Fruit fly (Drosophila melanogaster): ENCODE results near the gene IntS4.

The IntS4 gene

DNA sequence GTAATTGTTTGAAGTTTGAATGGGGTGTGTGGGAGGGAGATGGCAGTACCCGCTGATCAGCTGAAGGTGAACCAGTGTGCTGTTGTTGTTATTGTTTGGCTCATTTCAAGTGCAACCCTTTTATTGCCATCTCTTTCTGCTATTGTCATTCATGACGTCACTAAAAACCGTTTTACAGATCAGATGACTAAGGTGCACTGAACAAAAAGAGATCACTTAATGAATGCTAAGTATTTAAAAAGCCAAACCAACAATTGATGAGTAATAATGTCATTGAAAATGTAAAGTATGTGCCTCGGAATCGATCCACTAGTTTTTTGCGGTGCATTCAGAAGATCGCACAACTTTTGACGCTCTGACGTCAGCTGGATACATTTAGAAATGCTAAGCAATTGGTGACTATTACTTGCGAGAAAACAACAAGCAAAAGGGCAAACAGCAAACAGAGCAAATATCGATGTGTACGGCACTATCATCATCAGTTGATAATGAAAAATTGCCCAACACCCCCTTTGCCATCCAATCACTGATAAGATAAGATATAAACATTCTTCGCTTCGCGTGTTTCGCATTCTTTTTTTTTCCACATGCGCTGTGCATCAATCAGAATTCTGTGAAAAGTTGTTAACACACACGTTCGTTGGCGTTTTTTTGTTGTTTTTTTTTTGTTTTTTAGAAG is 16.2 kb upstream of the IntS4 start:
- no peak for TF ChIP-seq Myc (optimal IDR thresholded peaks at IDR 0.05)
- no peak for TF ChIP-seq ttk (optimal IDR thresholded peaks at IDR 0.05)
- no peak for TF ChIP-seq insv (optimal IDR thresholded peaks at IDR 0.05)
- no peak for TF ChIP-seq h (optimal IDR thresholded peaks at IDR 0.05)
- TF ChIP-seq Sin3A (optimal IDR thresholded peaks at IDR 0.05) = no peak

dm6 chrX:8573744-8574484 is 15.3 kb upstream of the IntS4 start, which contains the start of gene CG12065:
Gene CG12065 (plus strand): TSS chrX:8574306.
- TF ChIP-seq insv (optimal IDR thresholded peaks at IDR 0.05) = no peak
- no peak for TF ChIP-seq ttk (optimal IDR thresholded peaks at IDR 0.05)
- TF ChIP-seq Sin3A (optimal IDR thresholded peaks at IDR 0.05) = no peak
- TF ChIP-seq psq (optimal IDR thresholded peaks at IDR 0.05) = no peak
- no peak for TF ChIP-seq h (optimal IDR thresholded peaks at IDR 0.05)

dm6 chrX:8572939-8573594 is 14.5 kb upstream of the IntS4 start, which contains the start of gene spirit:
Gene spirit (minus strand): TSS chrX:8573593.
- no peak for TF ChIP-seq h (optimal IDR thresholded peaks at IDR 0.05)
- no peak for TF ChIP-seq Myc (optimal IDR thresholded peaks at IDR 0.05)
- TF ChIP-seq ttk (optimal IDR thresholded peaks at IDR 0.05) = no peak
- TF ChIP-seq psq (optimal IDR thresholded peaks at IDR 0.05) = no peak
- TF ChIP-seq insv (optimal IDR thresholded peaks at IDR 0.05) = no peak
- no peak for TF ChIP-seq Sin3A (optimal IDR thresholded peaks at IDR 0.05)

DNA sequence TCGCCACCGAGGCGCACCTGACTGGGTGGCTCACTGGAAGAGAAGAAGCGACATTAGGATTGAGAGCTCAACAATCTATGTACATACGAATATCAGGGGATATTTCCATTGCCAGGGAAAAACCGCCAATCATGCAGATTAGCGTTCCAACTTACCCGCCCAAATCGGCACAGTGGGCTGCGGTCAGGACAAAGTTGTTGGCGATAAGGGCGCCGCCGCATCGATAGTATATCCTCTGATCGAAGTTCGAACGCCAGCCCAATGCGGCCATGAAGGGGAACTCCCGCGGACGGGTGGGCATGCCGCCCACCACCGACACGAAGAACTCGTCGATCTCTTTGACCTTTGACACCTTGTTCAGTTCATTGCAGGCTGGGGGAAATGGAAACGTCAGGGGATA is 13.4 kb upstream of the IntS4 start:
- TF ChIP-seq ttk (optimal IDR thresholded peaks at IDR 0.05) (no peak), Myc (optimal IDR thresholded peaks at IDR 0.05) (no peak), insv (optimal IDR thresholded peaks at IDR 0.05) (no peak), psq (optimal IDR thresholded peaks at IDR 0.05) (no peak), h (optimal IDR thresholded peaks at IDR 0.05) (no peak), Sin3A (optimal IDR thresholded peaks at IDR 0.05) (no peak)

dm6 chrX:8570848-8571247 is 12.3 kb upstream of the IntS4 start, which contains the start of gene CG12111:
Gene CG12111 (minus strand): TSS chrX:8570948.
- TF ChIP-seq insv (optimal IDR thresholded peaks at IDR 0.05) (no peak), ttk (optimal IDR thresholded peaks at IDR 0.05) (no peak)

DNA sequence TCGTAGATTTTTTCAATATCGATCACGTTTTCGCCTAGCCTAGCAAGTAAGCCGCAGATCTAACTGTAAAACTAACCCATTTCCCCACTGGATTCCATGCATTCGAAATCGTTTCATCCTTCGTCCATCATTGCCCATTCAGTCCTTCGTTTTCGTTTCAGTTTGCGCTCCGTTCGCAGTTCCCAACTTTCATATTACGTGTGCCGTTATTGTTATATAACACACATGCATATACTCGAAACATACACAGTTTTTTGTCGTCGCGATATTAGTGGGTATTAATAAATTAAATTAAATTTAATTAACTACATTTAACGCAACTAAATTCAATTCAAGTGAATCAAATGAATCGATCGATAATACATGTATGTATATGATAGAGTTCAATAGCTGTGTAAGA is 11.1 kb upstream of the IntS4 start:
- no peak for TF ChIP-seq psq (optimal IDR thresholded peaks at IDR 0.05)
- TF ChIP-seq ttk (optimal IDR thresholded peaks at IDR 0.05) = no peak
- TF ChIP-seq Myc (optimal IDR thresholded peaks at IDR 0.05) = no peak
- no peak for TF ChIP-seq Sin3A (optimal IDR thresholded peaks at IDR 0.05)
- TF ChIP-seq h (optimal IDR thresholded peaks at IDR 0.05) = no peak

DNA sequence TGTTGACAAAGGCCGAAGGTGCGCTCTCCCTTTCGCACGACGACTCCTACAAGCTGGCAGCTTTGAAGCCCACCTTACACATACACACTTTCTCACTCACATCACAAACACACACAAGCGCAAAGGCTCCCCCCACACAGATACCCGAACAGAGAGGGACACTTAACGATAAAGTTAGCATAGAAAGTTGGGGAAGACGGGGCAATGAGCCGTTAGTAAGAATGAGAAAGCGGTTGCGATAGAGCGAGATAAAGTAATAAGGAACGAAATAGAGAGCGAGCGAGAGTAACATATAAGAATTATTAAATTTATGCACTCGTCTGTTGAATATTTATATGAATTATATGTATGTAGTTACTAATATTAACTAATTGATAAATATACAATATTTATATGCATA is 10.5 kb upstream of the IntS4 start:
- TF ChIP-seq psq (optimal IDR thresholded peaks at IDR 0.05) (no peak), Myc (optimal IDR thresholded peaks at IDR 0.05) (no peak), insv (optimal IDR thresholded peaks at IDR 0.05) (no peak), ttk (optimal IDR thresholded peaks at IDR 0.05) (no peak), Sin3A (optimal IDR thresholded peaks at IDR 0.05) (no peak), h (optimal IDR thresholded peaks at IDR 0.05) (no peak)

dm6 chrX:8561404-8562397 is 3.1 kb upstream of the IntS4 start:
- TF ChIP-seq Sin3A (optimal IDR thresholded peaks at IDR 0.05) = no peak
- no peak for TF ChIP-seq Myc (optimal IDR thresholded peaks at IDR 0.05)
- TF ChIP-seq ttk (optimal IDR thresholded peaks at IDR 0.05) = no peak
- no peak for TF ChIP-seq insv (optimal IDR thresholded peaks at IDR 0.05)
- TF ChIP-seq psq (optimal IDR thresholded peaks at IDR 0.05) = no peak
- no peak for TF ChIP-seq h (optimal IDR thresholded peaks at IDR 0.05)

- TF ChIP-seq psq (optimal IDR thresholded peaks at IDR 0.05) (peak; percentile 25), ttk (optimal IDR thresholded peaks at IDR 0.05) (no peak)
Observed at dm6 chrX:8560087-8560999, 1.8 kb upstream of the IntS4 start, which contains the start of the genes CG12112 and Trf4-1. Gene CG12112 (minus strand): TSS chrX:8560192. Gene Trf4-1 (plus strand): TSS chrX:8560322.

DNA sequence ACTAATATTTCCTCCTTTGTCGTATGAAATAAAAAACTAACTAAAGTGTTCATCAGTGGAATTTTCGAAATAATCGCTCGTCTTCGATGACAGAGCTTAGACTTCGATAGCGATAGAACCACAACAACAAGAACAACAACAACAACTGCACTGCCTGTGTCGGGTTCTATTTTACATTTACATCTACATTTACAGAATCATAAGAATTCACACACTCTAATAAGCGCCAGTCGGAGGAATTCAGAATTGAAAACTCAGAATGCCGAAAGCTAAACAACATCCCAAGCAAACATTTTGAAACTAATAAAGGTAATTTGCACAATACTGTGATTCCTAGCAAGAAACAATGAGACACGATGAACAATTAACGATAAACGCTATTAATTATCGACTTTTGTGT is 4.3 kb downstream of the IntS4 start:
- TF ChIP-seq Myc (optimal IDR thresholded peaks at IDR 0.05) (no peak), h (optimal IDR thresholded peaks at IDR 0.05) (no peak), ttk (optimal IDR thresholded peaks at IDR 0.05) (no peak), insv (optimal IDR thresholded peaks at IDR 0.05) (no peak), psq (optimal IDR thresholded peaks at IDR 0.05) (no peak), Sin3A (optimal IDR thresholded peaks at IDR 0.05) (no peak)

dm6 chrX:8542728-8543127 is 15.9 kb downstream of the IntS4 start:
- TF ChIP-seq h (optimal IDR thresholded peaks at IDR 0.05) = no peak
- no peak for TF ChIP-seq Sin3A (optimal IDR thresholded peaks at IDR 0.05)
- no peak for TF ChIP-seq ttk (optimal IDR thresholded peaks at IDR 0.05)
- TF ChIP-seq psq (optimal IDR thresholded peaks at IDR 0.05) = no peak
- no peak for TF ChIP-seq Myc (optimal IDR thresholded peaks at IDR 0.05)
